Fruit fly (Drosophila melanogaster): ENCODE data around the gene CG2924.

CG2924 gene

DNA sequence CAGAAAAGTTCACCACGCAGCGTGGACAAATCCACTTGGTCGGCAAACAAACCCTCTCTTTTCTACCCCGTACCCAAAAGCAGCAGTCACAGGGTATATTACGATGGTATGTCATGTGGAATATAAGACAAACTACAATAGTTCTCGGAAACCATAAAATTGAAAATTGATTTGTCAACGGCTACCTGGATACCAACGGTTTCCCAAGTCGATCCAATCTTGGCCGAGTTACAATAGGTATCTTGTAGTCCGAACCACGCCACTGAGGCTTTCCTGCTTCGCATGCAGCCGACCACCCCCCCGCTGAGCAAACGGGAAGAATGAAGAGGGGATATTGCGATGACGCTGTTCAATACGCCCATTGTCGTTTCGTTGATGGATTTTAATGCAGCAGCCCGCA lies 47.8 kb upstream of the CG2924 start (continued):
- TF ChIP-seq CG10321 (GFP tag; IDR thresholded peaks at IDR 0.05): no peak
- peak; percentile 69 for TF ChIP-seq CG16863 (GFP tag; optimal IDR thresholded peaks at IDR 0.05)
- TF ChIP-seq CG30020 (tag; optimal IDR thresholded peaks at IDR 0.05): no peak
- no peak for TF ChIP-seq Dll (GFP tag; IDR thresholded peaks at IDR 0.05; ENCODE audit: partially characterized antibody)
- TF ChIP-seq CG17612 (GFP tag; IDR thresholded peaks at IDR 0.05): no peak
- TF ChIP-seq CG6854 (GFP tag; optimal IDR thresholded peaks at IDR 0.05): no peak
- TF ChIP-seq zen (tag; optimal IDR thresholded peaks at IDR 0.05): peak; percentile 47
- peak; percentile 78 for TF ChIP-seq CG8765 (GFP tag; IDR thresholded peaks at IDR 0.05)
- TF ChIP-seq nerfin-1 (tag; optimal IDR thresholded peaks at IDR 0.05): peak; percentile 49
- no peak for TF ChIP-seq Fer2 (tag; optimal IDR thresholded peaks at IDR 0.05)
- 0 out of 3 replicates have a peak, but pooled peaks have one; percentile 10 for TF ChIP-seq sr (GFP tag; IDR thresholded peaks at IDR 0.05)
- 0 out of 3 replicates have a peak, but pooled peaks have one; percentile 25 for TF ChIP-seq so (GFP tag; IDR thresholded peaks at IDR 0.05)
- TF ChIP-seq Lhr (GFP tag; optimal IDR thresholded peaks at IDR 0.05): no peak
- TF ChIP-seq Hr78 (GFP tag; optimal IDR thresholded peaks at IDR 0.05): no peak
- no peak for TF ChIP-seq Hey (tag; optimal IDR thresholded peaks at IDR 0.05)
- peak; percentile 64 for TF ChIP-seq gt (GFP tag; IDR thresholded peaks at IDR 0.05)
- TF ChIP-seq HLH3B (GFP tag; IDR thresholded peaks at IDR 0.05): peak; percentile 57
- TF ChIP-seq CG7963 (GFP tag; IDR thresholded peaks at IDR 0.05; ENCODE audit: partially characterized antibody): no peak
- no peak for TF ChIP-seq tio (GFP tag; optimal IDR thresholded peaks at IDR 0.05)
- no peak for TF ChIP-seq crc (GFP tag; optimal IDR thresholded peaks at IDR 0.05)
- TF ChIP-seq lbe (GFP tag; optimal IDR thresholded peaks at IDR 0.05): no peak
- peak; percentile 24 for TF ChIP-seq org-1 (GFP tag; optimal IDR thresholded peaks at IDR 0.05)
- TF ChIP-seq btn (GFP tag; optimal IDR thresholded peaks at IDR 0.05): peak; percentile 11
- TF ChIP-seq CG3847 (GFP tag; IDR thresholded peaks at IDR 0.05): peak; percentile 40
- TF ChIP-seq CG5953 (GFP tag; IDR thresholded peaks at IDR 0.05): peak; percentile 72
- no peak for TF ChIP-seq kni (GFP tag; optimal IDR thresholded peaks at IDR 0.05)
- TF ChIP-seq CG8290 (GFP tag; optimal IDR thresholded peaks at IDR 0.05): peak; percentile 20
- peak in 1 of 2 experiments; percentile 55 for TF ChIP-seq CG8290 (tag; optimal IDR thresholded peaks at IDR 0.05)
- peak; percentile 34 for TF ChIP-seq lilli (GFP tag; optimal IDR thresholded peaks at IDR 0.05)
- 0 out of 2 replicates have a peak, but pooled peaks have one; percentile 12 for TF ChIP-seq Doc2 (GFP tag; IDR thresholded peaks at IDR 0.05)
- TF ChIP-seq CG4424 (GFP tag; optimal IDR thresholded peaks at IDR 0.05): peak; percentile 29
- TF ChIP-seq Side (GFP tag; optimal IDR thresholded peaks at IDR 0.05): peak; percentile 65
- TF ChIP-seq CG17568 (GFP tag; optimal IDR thresholded peaks at IDR 0.05): no peak
- peak; percentile 33 for TF ChIP-seq Atf-2 (GFP tag; optimal IDR thresholded peaks at IDR 0.05)
- peak; percentile 31 for TF ChIP-seq en (GFP tag; optimal IDR thresholded peaks at IDR 0.05)
- peak; percentile 63; the same call in 1 of the 2 replicates for TF ChIP-seq ranshi (GFP tag; IDR thresholded peaks at IDR 0.05)
- TF ChIP-seq CG13624 (GFP tag; optimal IDR thresholded peaks at IDR 0.05): no peak

dm6 chrX:2317347-2317832 lies 46.8 kb upstream of the CG2924 start:
- TF ChIP-seq Awh (GFP tag; IDR thresholded peaks at IDR 0.05): 0 out of 2 replicates have a peak, but pooled peaks have one; percentile 19
- TF ChIP-seq Gsc (GFP tag; IDR thresholded peaks at IDR 0.05): no peak
- no peak for TF ChIP-seq jumu (GFP tag; optimal IDR thresholded peaks at IDR 0.05)
- TF ChIP-seq ftz-f1 (GFP tag; optimal IDR thresholded peaks at IDR 0.05): peak; percentile 63
- peak; percentile 29 for TF ChIP-seq CG6854 (GFP tag; optimal IDR thresholded peaks at IDR 0.05)
- no peak for TF ChIP-seq CG8290 (GFP tag; optimal IDR thresholded peaks at IDR 0.05)
- peak in 1 of 2 experiments; percentile 17 for TF ChIP-seq CG8290 (tag; optimal IDR thresholded peaks at IDR 0.05)
- TF ChIP-seq CG10959 (GFP tag; IDR thresholded peaks at IDR 0.05): no peak
- TF ChIP-seq Bteb2 (GFP tag; optimal IDR thresholded peaks at IDR 0.05): no peak
- TF ChIP-seq CG8089 (GFP tag; optimal IDR thresholded peaks at IDR 0.05): no peak
- peak; percentile 78 for TF ChIP-seq nau (GFP tag; optimal IDR thresholded peaks at IDR 0.05)
- no peak for TF ChIP-seq btn (GFP tag; optimal IDR thresholded peaks at IDR 0.05)
- TF ChIP-seq Elba2 (GFP tag; optimal IDR thresholded peaks at IDR 0.05): no peak
- TF ChIP-seq CG3726 (GFP tag; IDR thresholded peaks at IDR 0.05): no peak
- TF ChIP-seq twi (tag; optimal IDR thresholded peaks at IDR 0.05): no peak
- peak; percentile 33 for TF ChIP-seq ERR (GFP tag; optimal IDR thresholded peaks at IDR 0.05)
- TF ChIP-seq zfh2 (GFP tag; optimal IDR thresholded peaks at IDR 0.05): no peak
- peak; percentile 13 for TF ChIP-seq Fer1 (GFP tag; optimal IDR thresholded peaks at IDR 0.05)
- TF ChIP-seq NC2α (GFP tag; optimal IDR thresholded peaks at IDR 0.05): no peak
- TF ChIP-seq CG15269 (tag; optimal IDR thresholded peaks at IDR 0.05): no peak

All from whole organism, embryonic.